Worm (Caenorhabditis elegans) whole organism, late embryonic: ENCODE measurements around the gene mecr-1.

Experiments used
- C08G9.2 ChIP-seq: sonication (generic microtip); optimal IDR thresholded peaks from 2 replicates; lab custom pipeline; 2016; ENCODE audit warnings: mild to moderate bottlenecking, missing genetic modification characterization, moderate library complexity, missing compliant biosample characterization
- C38D4.7 ChIP-seq: fragments of 200-800 bp; sonication (Bioruptor generic); optimal IDR thresholded peaks from 2 replicates; lab custom pipeline; 2018; ENCODE audit warnings: mild to moderate bottlenecking, missing genetic modification characterization, moderate library complexity, missing compliant biosample characterization
- F13H6.1 ChIP-seq: sonication (generic microtip); optimal IDR thresholded peaks from 2 replicates; lab custom pipeline; 2016; ENCODE audit warnings: missing genetic modification characterization, missing compliant biosample characterization
- K02D7.2 ChIP-seq: sonication (generic microtip); optimal IDR thresholded peaks from 2 replicates; lab custom pipeline; 2017; ENCODE audit warnings: mild to moderate bottlenecking, missing genetic modification characterization, missing compliant biosample characterization
- T23F11.4 ChIP-seq: fragments of 200-800 bp; sonication (Bioruptor generic); optimal IDR thresholded peaks from 2 replicates; lab custom pipeline; 2018; ENCODE audit warnings: mild to moderate bottlenecking, missing genetic modification characterization, missing compliant biosample characterization
- ama-1 ChIP-seq: fragments of 150-350 bp; optimal IDR thresholded peaks from 2 replicates; lab custom pipeline; 2014
- ceh-14 ChIP-seq: sonication (generic microtip); optimal IDR thresholded peaks from 2 replicates; lab custom pipeline; 2016; ENCODE audit warnings: missing genotype, missing genetic modification characterization, missing compliant biosample characterization
- ceh-19 ChIP-seq: fragments of 200-800 bp; sonication (Bioruptor generic); optimal IDR thresholded peaks from 2 replicates; lab custom pipeline; 2018; ENCODE audit warnings: mild to moderate bottlenecking, missing genetic modification characterization, missing compliant biosample characterization
- ceh-2 ChIP-seq: sonication (generic microtip); optimal IDR thresholded peaks from 2 replicates; lab custom pipeline; 2016; ENCODE audit warnings: missing genotype, missing genetic modification characterization, missing compliant biosample characterization
- ceh-30 ChIP-seq: fragments of 150-350 bp; optimal IDR thresholded peaks from 2 replicates; lab custom pipeline; 2014; ENCODE audit warnings: missing biosample characterization, missing genetic modification characterization
- ceh-31 ChIP-seq: sonication (generic microtip); optimal IDR thresholded peaks from 2 replicates; lab custom pipeline; 2016; ENCODE audit warnings: missing genetic modification characterization, missing compliant biosample characterization
- ceh-34 ChIP-seq: sonication (generic microtip); optimal IDR thresholded peaks from 2 replicates; lab custom pipeline; 2016; ENCODE audit warnings: mild to moderate bottlenecking, missing genetic modification characterization, missing compliant biosample characterization
- ceh-45 ChIP-seq: fragments of 200-800 bp; sonication (Bioruptor generic); IDR thresholded peaks from 2 replicates; pipeline ENCODE4 v1.3.6; 2022; ENCODE audit warnings: missing genetic modification reagents, missing genetic modification characterization, missing compliant biosample characterization
- ceh-48 ChIP-seq: sonication (generic microtip); optimal IDR thresholded peaks from 2 replicates; lab custom pipeline; 2016; ENCODE audit warnings: missing genetic modification characterization, inconsistent platforms, missing compliant biosample characterization
- ceh-6 ChIP-seq: fragments of 200-800 bp; sonication (Bioruptor generic); optimal IDR thresholded peaks from 2 replicates; lab custom pipeline; 2018; ENCODE audit warnings: mild to moderate bottlenecking, missing genetic modification characterization, missing compliant biosample characterization
- elt-2 ChIP-seq: sonication (generic microtip); optimal IDR thresholded peaks from 2 replicates; lab custom pipeline; 2016; ENCODE audit warnings: missing genetic modification reagents, missing genetic modification characterization, missing compliant biosample characterization
- eyg-1 ChIP-seq: sonication (generic microtip); optimal IDR thresholded peaks from 2 replicates; lab custom pipeline; 2016; ENCODE audit warnings: missing genotype, missing genetic modification characterization, missing compliant biosample characterization
- fax-1 ChIP-seq: sonication (generic microtip); optimal IDR thresholded peaks from 2 replicates; lab custom pipeline; 2016; ENCODE audit warnings: missing genotype, missing genetic modification characterization, missing compliant biosample characterization
- fkh-10 ChIP-seq: fragments of 150-350 bp; optimal IDR thresholded peaks from 2 replicates; lab custom pipeline; 2014; ENCODE audit warnings: missing biosample characterization, missing genetic modification reagents, missing genetic modification characterization
- fkh-6 ChIP-seq: sonication (generic microtip); optimal IDR thresholded peaks from 2 replicates; lab custom pipeline; 2016; ENCODE audit warnings: missing genetic modification characterization, missing compliant biosample characterization
- gmeb-2 ChIP-seq: sonication (generic microtip); optimal IDR thresholded peaks from 2 replicates; lab custom pipeline; 2016; ENCODE audit warnings: missing genetic modification characterization, inconsistent platforms, missing compliant biosample characterization
- hlh-6 ChIP-seq: sonication (generic microtip); optimal IDR thresholded peaks from 2 replicates; lab custom pipeline; 2016; ENCODE audit warnings: missing genotype, missing genetic modification characterization, missing compliant biosample characterization
- hlh-8 ChIP-seq: sonication (generic microtip); optimal IDR thresholded peaks from 2 replicates; lab custom pipeline; 2016; ENCODE audit warnings: missing genotype, missing genetic modification characterization, missing compliant biosample characterization
- lin-11 ChIP-seq: fragments of 200-800 bp; sonication (Bioruptor generic); optimal IDR thresholded peaks from 2 replicates; lab custom pipeline; 2018; ENCODE audit warnings: mild to moderate bottlenecking, missing genetic modification characterization, missing compliant biosample characterization
- madf-2 ChIP-seq: sonication (generic microtip); optimal IDR thresholded peaks from 2 replicates; lab custom pipeline; 2017; ENCODE audit warnings: missing genetic modification characterization, missing compliant biosample characterization
- nfya-1 ChIP-seq: sonication (generic microtip); optimal IDR thresholded peaks from 2 replicates; lab custom pipeline; 2017; ENCODE audit warnings: missing genetic modification characterization, mild to moderate bottlenecking, missing compliant biosample characterization, antibody characterized with exemption, moderate library complexity
- nhr-232 ChIP-seq: sonication (generic microtip); optimal IDR thresholded peaks from 2 replicates; lab custom pipeline; 2016; ENCODE audit warnings: missing genetic modification characterization, missing compliant biosample characterization
- npax-4 ChIP-seq: sonication (generic microtip); optimal IDR thresholded peaks from 2 replicates; lab custom pipeline; 2016; ENCODE audit warnings: missing genetic modification characterization, missing compliant biosample characterization
- pag-3 ChIP-seq: sonication (generic microtip); optimal IDR thresholded peaks from 2 replicates; lab custom pipeline; 2016; ENCODE audit warnings: missing compliant biosample characterization, missing genetic modification characterization, borderline replicate concordance
- pat-9 ChIP-seq: fragments of 200-800 bp; sonication (Bioruptor generic); optimal IDR thresholded peaks from 2 replicates; lab custom pipeline; 2018; ENCODE audit warnings: mild to moderate bottlenecking, missing genetic modification characterization, moderate library complexity, missing compliant biosample characterization
- pha-2 ChIP-seq: sonication (generic microtip); optimal IDR thresholded peaks from 2 replicates; lab custom pipeline; 2017; ENCODE audit warnings: mild to moderate bottlenecking, missing genetic modification characterization, missing compliant biosample characterization
- pha-4 ChIP-seq: fragments of 150-350 bp; optimal IDR thresholded peaks from 2 replicates; lab custom pipeline; 2018; ENCODE audit warnings: missing biosample characterization, missing genetic modification reagents, missing genetic modification characterization
- pqm-1 ChIP-seq: sonication (generic microtip); optimal IDR thresholded peaks from 2 replicates; lab custom pipeline; 2016; ENCODE audit warnings: missing genetic modification characterization, missing compliant biosample characterization
- ref-2 ChIP-seq: sonication (generic microtip); optimal IDR thresholded peaks from 2 replicates; lab custom pipeline; 2016; ENCODE audit warnings: missing genetic modification characterization, missing compliant biosample characterization
- sdc-2 ChIP-seq: sonication (generic microtip); optimal IDR thresholded peaks from 2 replicates; lab custom pipeline; 2016; ENCODE audit warnings: missing genotype, missing genetic modification characterization, missing compliant biosample characterization
- tbx-2 ChIP-seq: sonication (generic microtip); optimal IDR thresholded peaks from 2 replicates; lab custom pipeline; 2016; ENCODE audit warnings: missing genetic modification characterization, missing compliant biosample characterization
- ttx-3 ChIP-seq: sonication (generic microtip); optimal IDR thresholded peaks from 2 replicates; lab custom pipeline; 2016; ENCODE audit warnings: missing genetic modification reagents, missing genetic modification characterization, missing compliant biosample characterization
- unc-3 ChIP-seq, 2 experiments: fragments of 200-800 bp in 1 of 2; sonication (Bioruptor generic) in 1 of 2; sonication (generic microtip) in 1 of 2; conservative IDR thresholded peaks in 1 of 2; optimal IDR thresholded peaks in 1 of 2; 2 replicates each; pipeline versions ENCODE4 v1.3.6 to Lab custom; 2016 to 2022; ENCODE audit warnings: missing compliant biosample characterization in 2 of 2, missing genetic modification characterization in 2 of 2, missing genetic modification reagents in 1 of 2
- unc-55 ChIP-seq: sonication (generic microtip); optimal IDR thresholded peaks from 2 replicates; lab custom pipeline; 2017; ENCODE audit warnings: missing biosample characterization, missing genetic modification reagents, missing genetic modification characterization
- unc-86 ChIP-seq: sonication (generic microtip); optimal IDR thresholded peaks from 2 replicates; lab custom pipeline; 2016; ENCODE audit warnings: missing genetic modification characterization, missing compliant biosample characterization
- zip-5 ChIP-seq: sonication (generic microtip); optimal IDR thresholded peaks from 2 replicates; lab custom pipeline; 2016; ENCODE audit warnings: missing genetic modification characterization, missing compliant biosample characterization

Gene mecr-1

DNA sequence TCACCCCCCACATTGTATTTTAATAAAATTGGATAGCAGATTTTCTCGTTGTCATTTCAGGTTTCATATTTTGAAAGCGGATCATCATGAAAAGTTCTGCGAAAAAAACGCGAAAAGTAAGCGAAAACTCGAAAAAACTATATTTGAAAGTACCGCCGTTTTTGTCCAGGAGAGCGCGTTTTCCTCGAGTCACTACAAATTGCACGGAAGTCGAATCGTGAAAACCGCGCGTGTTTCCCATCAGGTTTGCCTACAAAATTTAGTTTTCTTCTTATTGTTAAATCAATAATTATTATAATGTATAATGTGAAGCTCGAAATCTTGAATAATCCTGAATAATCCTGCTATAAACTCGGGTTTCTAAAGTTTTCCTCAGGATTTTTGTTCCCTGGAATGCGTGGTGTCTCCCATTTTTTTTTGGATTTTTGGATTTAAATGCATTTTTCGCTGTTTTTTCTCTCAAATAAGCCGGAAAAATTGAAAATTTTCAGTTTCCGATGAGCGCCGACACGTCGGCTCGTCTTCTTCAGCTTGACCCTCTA is 12.6 kb upstream of the mecr-1 start, which contains the start of gene btf-1 (continued):
- TF ChIP-seq unc-3 (GFP tag; conservative IDR thresholded peaks at IDR 0.05; lab: Robert Waterston, UW) (no peak), unc-3 (tag; optimal IDR thresholded peaks at IDR 0.05; lab: Kevin White, UChicago) (peak; percentile 73), lin-11 (no peak), npax-4 (tag; lab: Kevin White, UChicago) (peak; percentile 38), F13H6.1 (tag; lab: Kevin White, UChicago) (peak; percentile 71), unc-55 (GFP tag; lab: Kevin White, UChicago) (no peak), elt-2 (tag; lab: Kevin White, UChicago) (peak; percentile 81), hlh-8 (tag; lab: Kevin White, UChicago) (peak; percentile 91), ceh-19 (GFP tag; lab: Kevin White, UChicago) (peak; percentile 23), sdc-2 (tag; lab: Kevin White, UChicago) (no peak), ama-1 (lab: Kevin White, UChicago) (peak; percentile 81), zip-5 (tag; lab: Kevin White, UChicago) (peak; percentile 93), madf-2 (tag; lab: Kevin White, UChicago) (peak; percentile 35), C38D4.7 (GFP tag; lab: Kevin White, UChicago) (no peak), pat-9 (tag; lab: Kevin White, UChicago) (peak; percentile 7)

DNA sequence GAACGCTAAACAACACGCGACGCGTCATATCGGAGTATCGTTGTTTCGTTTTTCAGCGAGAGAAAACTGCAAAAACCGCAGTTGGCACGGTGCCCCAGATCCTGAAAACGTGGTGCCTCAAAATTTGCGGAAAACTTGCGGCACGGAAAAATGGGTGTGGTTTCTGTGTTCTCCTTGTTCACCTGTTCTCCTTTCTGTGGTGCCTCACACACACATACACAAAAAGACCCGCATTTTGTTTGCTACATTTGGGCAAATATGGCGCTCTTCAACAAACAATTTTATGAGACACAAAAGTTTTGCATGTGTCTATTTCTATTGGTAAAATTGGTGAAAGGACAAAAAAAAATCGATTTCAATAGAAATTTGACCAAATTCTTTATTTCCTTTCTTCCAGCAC is 11.7 kb upstream of the mecr-1 start:
- TF ChIP-seq ceh-2 (tag; lab: Kevin White, UChicago) (no peak), tbx-2 (tag; lab: Kevin White, UChicago) (peak; percentile 40), ceh-31 (tag; lab: Kevin White, UChicago) (peak; percentile 35)
- TF ChIP-seq, all 69 proteins: peak for 2

DNA sequence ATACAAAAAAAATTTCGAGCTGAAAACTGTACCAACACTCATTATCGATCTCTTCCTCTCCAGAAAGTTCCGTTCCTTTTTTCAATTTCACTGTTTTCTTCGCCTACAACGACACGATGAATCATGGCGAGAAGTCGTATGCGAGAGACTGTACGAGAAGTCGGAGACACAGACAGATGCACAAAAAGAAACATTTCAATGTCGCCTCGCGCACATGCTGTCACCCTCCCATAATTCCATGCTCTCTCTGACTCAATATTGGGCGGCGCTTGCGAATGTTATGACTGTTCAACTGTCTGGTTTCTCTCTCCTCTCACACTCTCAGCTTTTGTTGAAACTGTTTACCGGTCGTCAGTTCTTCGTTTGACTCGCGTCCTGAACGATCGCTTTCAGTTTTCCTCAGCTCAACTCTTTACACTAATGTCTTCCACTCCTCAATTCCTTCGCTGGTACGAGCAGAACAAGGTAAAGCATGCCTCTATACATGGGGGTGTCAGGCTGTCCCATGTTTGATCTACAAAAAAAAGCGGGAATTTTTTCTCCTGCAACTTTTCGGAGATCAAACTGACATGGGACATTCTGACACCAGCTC is 9.7 kb upstream of the mecr-1 start:
- TF ChIP-seq ceh-14 (tag; lab: Kevin White, UChicago) (no peak), ref-2 (tag; lab: Kevin White, UChicago) (no peak), unc-86 (tag; lab: Kevin White, UChicago) (no peak), nhr-232 (tag; lab: Kevin White, UChicago) (no peak), eyg-1 (tag; lab: Kevin White, UChicago) (no peak), ceh-45 (GFP tag; lab: Robert Waterston, UW) (no peak), fax-1 (no peak), pha-2 (no peak), pqm-1 (tag; lab: Kevin White, UChicago) (no peak), ceh-30 (tag; lab: Kevin White, UChicago) (no peak), ceh-34 (no peak), ceh-19 (GFP tag; lab: Kevin White, UChicago) (no peak), unc-3 (GFP tag; conservative IDR thresholded peaks at IDR 0.05; lab: Robert Waterston, UW) (no peak), unc-3 (tag; optimal IDR thresholded peaks at IDR 0.05; lab: Kevin White, UChicago) (no peak), fkh-10 (GFP tag; lab: Kevin White, UChicago) (no peak)

DNA sequence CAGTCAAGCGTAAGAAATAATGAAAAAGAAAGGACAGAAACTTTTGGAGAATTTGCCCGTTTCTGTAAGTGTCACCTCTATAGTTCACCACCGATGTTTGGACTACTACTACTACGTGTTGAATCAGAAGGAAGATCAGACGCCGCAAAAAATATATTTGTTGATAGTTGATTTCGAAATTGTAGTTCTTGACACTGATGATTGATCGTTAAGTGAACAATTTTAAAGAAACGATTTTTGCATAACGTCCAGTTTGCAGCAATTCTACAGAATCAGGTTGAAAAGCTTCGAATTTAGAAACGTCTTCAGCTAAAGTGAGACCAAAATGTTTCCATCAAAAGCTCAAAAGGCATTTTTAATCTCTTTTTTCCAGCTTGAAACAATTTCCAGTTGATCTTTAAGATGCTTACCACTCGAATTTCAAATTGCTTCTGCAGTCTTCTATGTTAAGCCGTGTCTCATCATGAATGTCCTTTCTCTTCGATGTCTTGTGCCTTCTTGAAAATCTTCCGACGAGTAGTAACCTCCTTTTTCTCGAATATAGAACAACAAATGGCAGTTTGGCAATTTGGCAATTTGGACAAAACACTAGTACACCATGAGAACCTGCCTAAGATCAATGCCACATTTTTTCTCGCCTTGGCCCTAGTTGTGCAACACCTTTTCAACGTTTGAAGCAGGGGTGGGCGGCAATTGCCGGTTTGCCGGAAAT is 8.7 kb upstream of the mecr-1 start:
- no peak for TF ChIP-seq fkh-6 (tag; lab: Kevin White, UChicago)

DNA sequence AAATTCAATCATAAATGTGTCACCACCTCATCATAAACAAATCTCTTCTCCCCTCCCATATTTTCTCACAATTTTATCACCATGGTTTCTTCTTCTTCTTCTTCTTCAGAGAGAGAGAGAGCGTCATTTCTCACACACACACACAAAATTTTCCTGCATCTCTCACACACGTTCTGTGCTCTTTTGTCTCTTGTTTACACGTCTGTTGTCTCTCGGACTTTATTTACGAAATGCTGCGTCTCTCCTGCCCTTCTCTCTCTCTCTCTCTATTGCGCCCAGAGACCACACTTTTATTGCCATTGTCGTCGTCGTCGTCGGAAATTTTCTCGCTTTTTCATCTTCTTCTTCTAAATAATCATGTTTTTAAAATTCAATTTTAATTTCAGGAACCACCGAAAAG is 8.0 kb upstream of the mecr-1 start, which contains the start of gene lec-1:
Gene lec-1, plus strand, starts transcription at position 387 of the 400 bp plus-strand sequence.
- TF ChIP-seq ceh-14 (tag; lab: Kevin White, UChicago) (peak; percentile 31), pha-4 (no peak), pat-9 (tag; lab: Kevin White, UChicago) (no peak), sdc-2 (tag; lab: Kevin White, UChicago) (no peak), zip-5 (tag; lab: Kevin White, UChicago) (no peak), gmeb-2 (no peak), K02D7.2 (tag; lab: Kevin White, UChicago) (no peak), nfya-1 (peak; percentile 69), hlh-6 (tag; lab: Kevin White, UChicago) (no peak), ttx-3 (tag; lab: Kevin White, UChicago) (no peak), T23F11.4 (GFP tag; lab: Kevin White, UChicago) (no peak), pag-3 (tag; lab: Kevin White, UChicago) (no peak), C38D4.7 (GFP tag; lab: Kevin White, UChicago) (no peak), ceh-19 (GFP tag; lab: Kevin White, UChicago) (no peak), ceh-6 (GFP tag; lab: Kevin White, UChicago) (no peak), tbx-2 (tag; lab: Kevin White, UChicago) (peak; percentile 68), F13H6.1 (tag; lab: Kevin White, UChicago) (no peak), C08G9.2 (no peak), ceh-48 (no peak), ceh-2 (tag; lab: Kevin White, UChicago) (no peak), ceh-34 (peak; percentile 18)
